Worm (Caenorhabditis elegans) whole organism, mixed stage, embryonic: ENCODE data around the gene C46F2.1.

Experiments
- ceh-39 ChIP-seq: fragments of 150-350 bp; optimal IDR thresholded peaks from 2 replicates; lab custom pipeline; 2014; ENCODE audit warnings: missing biosample characterization, missing genetic modification characterization
- hlh-1 ChIP-seq: fragments of 150-350 bp; optimal IDR thresholded peaks from 2 replicates; lab custom pipeline; 2014; ENCODE audit warnings: missing biosample characterization, missing genetic modification reagents, missing genetic modification characterization
- lin-13 ChIP-seq: fragments of 150-350 bp; optimal IDR thresholded peaks from 2 replicates; lab custom pipeline; 2014; ENCODE audit warnings: missing biosample characterization, missing genetic modification characterization
- mab-5 ChIP-seq: fragments of 150-350 bp; optimal IDR thresholded peaks from 2 replicates; lab custom pipeline; 2014; ENCODE audit warnings: missing biosample characterization, missing genetic modification characterization
- ztf-11 ChIP-seq: fragments of 150-350 bp; optimal IDR thresholded peaks from 2 replicates; lab custom pipeline; 2014; ENCODE audit warnings: missing biosample characterization, missing genetic modification characterization

- TF ChIP-seq hlh-1 (tag; lab: Kevin White, UChicago): no peak
- no peak for TF ChIP-seq ztf-11 (tag; lab: Kevin White, UChicago)
- TF ChIP-seq mab-5 (tag; lab: Kevin White, UChicago): no peak
- TF ChIP-seq lin-13 (tag; lab: Kevin White, UChicago): no peak
- no peak for TF ChIP-seq ceh-39 (tag; lab: Kevin White, UChicago)
These were observed 4.9 kb downstream of the C46F2.1 start for ce11 chrX:8082703-8083102.
